Worm (Caenorhabditis elegans): ENCODE data around the gene hlh-28.
A peak's percentile ranks its signal among the peaks of the same experiment; 100 is the strongest.
"Not testable (repeated sequence)": the region's sequence is repeated elsewhere in the genome, so short reads cannot be mapped to it uniquely, and the experiment has no call there.

hlh-28 gene

ce11 chrX:17563411-17563810 is 12.6 kb downstream of the hlh-28 start, which contains the start of gene F31A3.5:
Gene F31A3.5 (minus strand): TSS chrX:17563610.
- TF ChIP-seq nhr-2 (tag; optimal IDR thresholded peaks at IDR 0.05) (peak; percentile 39), ces-1 (GFP tag; optimal IDR thresholded peaks at IDR 0.05) (peak; percentile 17), nhr-28 (tag; optimal IDR thresholded peaks at IDR 0.05) (no peak), unc-62 (GFP tag; optimal IDR thresholded peaks at IDR 0.05) (peak; percentile 67), ceh-43 (GFP tag; optimal IDR thresholded peaks at IDR 0.05) (no peak), ham-2 (GFP tag; optimal IDR thresholded peaks at IDR 0.05) (no peak), tbx-8 (GFP tag; optimal IDR thresholded peaks at IDR 0.05) (no peak)

ce11 chrX:17567378-17567777 is 16.5 kb downstream of the hlh-28 start, which contains the start of gene F39B3.7:
Gene F39B3.7 (minus strand): TSS chrX:17567478.
- TF ChIP-seq unc-39 (tag; optimal IDR thresholded peaks at IDR 0.05) (no peak), snpc-4 (tag; optimal IDR thresholded peaks at IDR 0.05) (no peak), bed-3 (GFP tag; optimal IDR thresholded peaks at IDR 0.05) (no peak), M03D4.4 (tag; optimal IDR thresholded peaks at IDR 0.05) (no peak), ces-1 (GFP tag; optimal IDR thresholded peaks at IDR 0.05) (no peak), drap-1 (GFP tag; optimal IDR thresholded peaks at IDR 0.05) (no peak), ceh-43 (GFP tag; optimal IDR thresholded peaks at IDR 0.05) (no peak), nhr-28 (tag; optimal IDR thresholded peaks at IDR 0.05) (no peak), unc-62 (GFP tag; optimal IDR thresholded peaks at IDR 0.05) (no peak), sptf-1 (tag; optimal IDR thresholded peaks at IDR 0.05) (no peak), ceh-39 (tag; optimal IDR thresholded peaks at IDR 0.05) (no peak), ztf-11 (tag; optimal IDR thresholded peaks at IDR 0.05) (no peak), sem-2 (GFP tag; optimal IDR thresholded peaks at IDR 0.05) (no peak), lin-32 (GFP tag; optimal IDR thresholded peaks at IDR 0.05) (no peak)

- not testable (repeated sequence) for TF ChIP-seq mab-5 (tag; optimal IDR thresholded peaks at IDR 0.05); elt-3 (tag; optimal IDR thresholded peaks at IDR 0.05); ces-1 (GFP tag; optimal IDR thresholded peaks at IDR 0.05)
Measured at ce11 chrX:17579011-17579410, 28.2 kb downstream of the hlh-28 start, which contains the start of gene F39B3.3. Gene F39B3.3 (minus strand): TSS chrX:17579111.

ce11 chrX:17579779-17580178 is 28.9 kb downstream of the hlh-28 start, which contains the start of gene frpr-7:
Gene frpr-7 (minus strand): TSS chrX:17579879.
- TF ChIP-seq lsy-2 (tag; optimal IDR thresholded peaks at IDR 0.05) (no peak), ceh-39 (tag; optimal IDR thresholded peaks at IDR 0.05) (no peak), mep-1 (tag; optimal IDR thresholded peaks at IDR 0.05) (no peak), drap-1 (GFP tag; optimal IDR thresholded peaks at IDR 0.05) (no peak), ces-1 (GFP tag; optimal IDR thresholded peaks at IDR 0.05) (no peak), ztf-11 (tag; optimal IDR thresholded peaks at IDR 0.05) (no peak), cnd-1 (tag; optimal IDR thresholded peaks at IDR 0.05) (no peak), pha-4 (tag; optimal IDR thresholded peaks at IDR 0.05) (no peak), mab-5 (tag; optimal IDR thresholded peaks at IDR 0.05) (no peak), elt-1 (tag; optimal IDR thresholded peaks at IDR 0.05; ENCODE audit: borderline replicate concordance, insufficient read depth) (no peak), zip-8 (tag; optimal IDR thresholded peaks at IDR 0.05) (no peak), unc-39 (tag; optimal IDR thresholded peaks at IDR 0.05) (no peak)

- TF ChIP-seq sem-2 (GFP tag; optimal IDR thresholded peaks at IDR 0.05) (no peak), tbx-8 (GFP tag; optimal IDR thresholded peaks at IDR 0.05) (no peak), zip-8 (tag; optimal IDR thresholded peaks at IDR 0.05) (peak; percentile 13), nhr-237 (tag; optimal IDR thresholded peaks at IDR 0.05) (no peak), elt-1 (tag; optimal IDR thresholded peaks at IDR 0.05; ENCODE audit: borderline replicate concordance, insufficient read depth) (no peak), elt-3 (tag; optimal IDR thresholded peaks at IDR 0.05) (no peak), ceh-83 (GFP tag; optimal IDR thresholded peaks at IDR 0.05) (no peak), nhr-28 (tag; optimal IDR thresholded peaks at IDR 0.05) (no peak)
Measured at ce11 chrX:17598712-17599111, 47.9 kb downstream of the hlh-28 start.

ce11 chrX:17600139-17600538 is 49.3 kb downstream of the hlh-28 start, which contains the start of gene lec-9:
Gene lec-9 (plus strand): TSS chrX:17600487.
- TF ChIP-seq drap-1 (GFP tag; optimal IDR thresholded peaks at IDR 0.05) (no peak), pha-4 (tag; optimal IDR thresholded peaks at IDR 0.05) (no peak), hlh-1 (tag; optimal IDR thresholded peaks at IDR 0.05) (no peak), mls-2 (tag; optimal IDR thresholded peaks at IDR 0.05) (no peak), nhr-237 (tag; optimal IDR thresholded peaks at IDR 0.05) (no peak), lin-13 (tag; optimal IDR thresholded peaks at IDR 0.05) (no peak), nhr-76 (tag; optimal IDR thresholded peaks at IDR 0.05) (no peak), bed-3 (GFP tag; optimal IDR thresholded peaks at IDR 0.05) (no peak)
